Worm (Caenorhabditis elegans) whole organism, L3 larva: ENCODE data around the gene T20D4.3.
"Not testable (repeated sequence)": the region's sequence is repeated elsewhere in the genome, so short reads cannot be mapped to it uniquely, and the experiment has no call there.

Source experiments
- R02D3.7 ChIP-seq: fragments of 150-350 bp; optimal IDR thresholded peaks from 2 replicates; lab custom pipeline; 2014; ENCODE audit warnings: missing biosample characterization, missing genetic modification characterization
- ZK546.5 ChIP-seq: sonication (generic microtip); optimal IDR thresholded peaks from 2 replicates; lab custom pipeline; 2017; ENCODE audit warnings: missing biosample characterization, missing genetic modification characterization
- aly-2 ChIP-seq: fragments of 150-350 bp; optimal IDR thresholded peaks from 2 replicates; lab custom pipeline; 2014; ENCODE audit warnings: missing biosample characterization, missing genetic modification characterization
- ceh-16 ChIP-seq: sonication (generic microtip); optimal IDR thresholded peaks from 2 replicates; lab custom pipeline; 2017; ENCODE audit warnings: missing biosample characterization, missing genetic modification characterization
- ceh-82 ChIP-seq: fragments of 150-350 bp; optimal IDR thresholded peaks from 2 replicates; lab custom pipeline; 2014; ENCODE audit warnings: missing biosample characterization, missing genetic modification characterization
- daf-12 ChIP-seq: fragments of 150-350 bp; optimal IDR thresholded peaks from 2 replicates; lab custom pipeline; 2014; ENCODE audit warnings: missing biosample characterization, missing genetic modification reagents, missing genetic modification characterization
- egl-27 ChIP-seq: sonication (generic microtip); optimal IDR thresholded peaks from 4 replicates; lab custom pipeline; 2017; ENCODE audit warnings: missing biosample characterization, missing genetic modification reagents, missing genetic modification characterization
- egl-5 ChIP-seq: fragments of 150-350 bp; optimal IDR thresholded peaks from 2 replicates; lab custom pipeline; 2017; ENCODE audit warnings: missing biosample characterization, missing genetic modification reagents, missing genetic modification characterization, inconsistent platforms
- elt-1 ChIP-seq: fragments of 150-350 bp; optimal IDR thresholded peaks from 2 replicates; lab custom pipeline; 2014; ENCODE audit warnings: missing biosample characterization, missing genetic modification characterization
- elt-3 ChIP-seq, 3 experiments: fragments of 150-350 bp in 1 of 3; sonication (generic microtip) in 2 of 3; optimal IDR thresholded peaks; 2 replicates in 2 of 3; 4 replicates in 1 of 3; lab custom pipeline; 2014 to 2017; ENCODE audit warnings: missing biosample characterization in 3 of 3, missing genetic modification characterization in 3 of 3
- eor-1 ChIP-seq, 2 experiments: fragments of 150-350 bp; optimal IDR thresholded peaks; 2 replicates each; lab custom pipeline; 2014 to 2018; ENCODE audit warnings: missing biosample characterization in 2 of 2, missing genetic modification characterization in 2 of 2
- fkh-10 ChIP-seq: sonication (generic microtip); optimal IDR thresholded peaks from 2 replicates; lab custom pipeline; 2017; ENCODE audit warnings: missing biosample characterization, missing genetic modification reagents, missing genetic modification characterization
- hmg-11 ChIP-seq: sonication (generic microtip); optimal IDR thresholded peaks from 2 replicates; lab custom pipeline; 2016; ENCODE audit warnings: missing genetic modification characterization, missing compliant biosample characterization
- lin-15B ChIP-seq: fragments of 150-350 bp; optimal IDR thresholded peaks from 2 replicates; lab custom pipeline; 2014; ENCODE audit warnings: missing biosample characterization, missing genetic modification characterization
- lin-39 ChIP-seq: fragments of 150-350 bp; optimal IDR thresholded peaks from 2 replicates; lab custom pipeline; 2018; ENCODE audit warnings: missing biosample characterization, missing genetic modification reagents, missing genetic modification characterization
- lsy-12 ChIP-seq: sonication (generic microtip); optimal IDR thresholded peaks from 2 replicates; lab custom pipeline; 2016; ENCODE audit warnings: mild to moderate bottlenecking, missing genetic modification characterization, missing compliant biosample characterization
- mdl-1 ChIP-seq: fragments of 150-350 bp; optimal IDR thresholded peaks from 2 replicates; lab custom pipeline; 2014; ENCODE audit warnings: missing biosample characterization, missing genetic modification characterization
- mml-1 ChIP-seq: fragments of 150-350 bp; sonication (generic microtip); optimal IDR thresholded peaks from 3 replicates; lab custom pipeline; 2014; ENCODE audit warnings: missing biosample characterization, missing genetic modification characterization
- nhr-11 ChIP-seq: fragments of 150-350 bp; optimal IDR thresholded peaks from 2 replicates; lab custom pipeline; 2014; ENCODE audit warnings: missing biosample characterization, missing genetic modification characterization
- nhr-23 ChIP-seq: fragments of 150-350 bp; optimal IDR thresholded peaks from 2 replicates; lab custom pipeline; 2014; ENCODE audit warnings: missing biosample characterization, missing genetic modification reagents, missing genetic modification characterization
- nhr-25 ChIP-seq: sonication (generic microtip); optimal IDR thresholded peaks from 2 replicates; lab custom pipeline; 2017; ENCODE audit warnings: missing biosample characterization, missing genetic modification characterization
- nhr-67 ChIP-seq: fragments of 150-350 bp; optimal IDR thresholded peaks from 2 replicates; lab custom pipeline; 2014; ENCODE audit warnings: missing biosample characterization, missing genetic modification characterization
- nhr-76 ChIP-seq: fragments of 150-350 bp; sonication (generic microtip); optimal IDR thresholded peaks from 5 replicates; lab custom pipeline; 2014; ENCODE audit warnings: missing biosample characterization, missing genetic modification characterization
- nhr-77 ChIP-seq: fragments of 150-350 bp; optimal IDR thresholded peaks from 2 replicates; lab custom pipeline; 2014; ENCODE audit warnings: missing biosample characterization, missing genetic modification characterization
- pqm-1 ChIP-seq: fragments of 150-350 bp; optimal IDR thresholded peaks from 2 replicates; lab custom pipeline; 2017; ENCODE audit warnings: missing biosample characterization, missing genetic modification characterization, inconsistent platforms
- sea-2 ChIP-seq: fragments of 150-350 bp; sonication (generic microtip); optimal IDR thresholded peaks from 4 replicates; lab custom pipeline; 2014; ENCODE audit warnings: missing biosample characterization, missing genetic modification reagents, missing genetic modification characterization
- skn-1 ChIP-seq: fragments of 150-350 bp; optimal IDR thresholded peaks from 2 replicates; lab custom pipeline; 2014; ENCODE audit warnings: missing biosample characterization, missing genetic modification characterization
- snpc-4 ChIP-seq: fragments of 150-350 bp; optimal IDR thresholded peaks from 2 replicates; lab custom pipeline; 2014; ENCODE audit warnings: missing biosample characterization, missing genetic modification characterization
- tbx-2 ChIP-seq: sonication (generic microtip); optimal IDR thresholded peaks from 2 replicates; lab custom pipeline; 2016; ENCODE audit warnings: mild to moderate bottlenecking, missing genetic modification characterization, missing compliant biosample characterization
- unc-39 ChIP-seq: sonication (generic microtip); optimal IDR thresholded peaks from 4 replicates; lab custom pipeline; 2017; ENCODE audit warnings: missing biosample characterization, missing genetic modification characterization
- unc-62 ChIP-seq: fragments of 150-350 bp; sonication (generic microtip); optimal IDR thresholded peaks from 4 replicates; lab custom pipeline; 2014; ENCODE audit warnings: missing biosample characterization, missing genetic modification reagents, missing genetic modification characterization
- zag-1 ChIP-seq: fragments of 150-350 bp; optimal IDR thresholded peaks from 2 replicates; lab custom pipeline; 2014; ENCODE audit warnings: missing biosample characterization, missing genetic modification characterization

T20D4.3 gene

DNA sequence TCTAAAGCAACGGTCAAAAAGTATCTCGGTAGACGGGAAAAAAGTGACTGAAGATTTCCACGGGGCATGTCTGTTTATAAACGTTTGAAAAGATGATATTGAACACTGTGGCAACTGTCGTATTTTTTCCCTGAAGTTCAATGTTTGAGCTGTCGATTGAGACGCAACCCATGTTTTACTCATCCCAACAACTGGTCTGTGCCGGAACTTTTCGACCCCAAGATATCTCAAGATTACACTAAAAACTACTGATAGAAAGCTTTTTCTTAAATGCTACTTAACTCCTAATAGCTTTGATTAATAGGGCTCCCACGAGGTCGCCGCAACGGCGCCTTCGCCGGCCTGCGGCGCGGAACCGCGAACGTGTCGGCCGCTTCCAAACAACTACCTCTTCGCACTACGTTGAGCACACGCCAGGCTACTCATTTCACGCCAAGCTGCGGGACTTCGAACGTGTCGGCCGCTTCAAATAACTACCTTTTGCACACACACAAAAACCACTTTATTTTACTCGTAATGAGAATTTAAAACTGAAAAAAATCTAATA is 23.3 kb upstream of the T20D4.3 start, which contains the start of gene T20D4.15:
TSS of gene T20D4.15 (minus strand) at position 51 of the 547 bp plus-strand sequence.
- TF ChIP-seq egl-27 (tag; lab: Kevin White, UChicago) = no peak
- TF ChIP-seq mml-1 (tag; lab: Kevin White, UChicago) = no peak
- no peak for TF ChIP-seq nhr-76 (tag; lab: Kevin White, UChicago)
- TF ChIP-seq mdl-1 (tag; lab: Kevin White, UChicago) = no peak
- no peak for TF ChIP-seq zag-1 (tag; lab: Kevin White, UChicago)
- no peak for TF ChIP-seq fkh-10
- no peak for TF ChIP-seq lin-39 (tag; lab: Kevin White, UChicago)
- TF ChIP-seq hmg-11 (tag; lab: Kevin White, UChicago) = no peak
- no peak for TF ChIP-seq snpc-4 (tag; lab: Kevin White, UChicago)
- no peak for TF ChIP-seq nhr-77
- TF ChIP-seq unc-62 (GFP tag; lab: Kevin White, UChicago) = no peak
- no peak for TF ChIP-seq skn-1 (tag; lab: Kevin White, UChicago)
- TF ChIP-seq egl-5 (tag; lab: Kevin White, UChicago) = no peak
- no peak for TF ChIP-seq ceh-82 (tag; lab: Kevin White, UChicago)
- TF ChIP-seq, all 47 proteins: peak for 0

DNA sequence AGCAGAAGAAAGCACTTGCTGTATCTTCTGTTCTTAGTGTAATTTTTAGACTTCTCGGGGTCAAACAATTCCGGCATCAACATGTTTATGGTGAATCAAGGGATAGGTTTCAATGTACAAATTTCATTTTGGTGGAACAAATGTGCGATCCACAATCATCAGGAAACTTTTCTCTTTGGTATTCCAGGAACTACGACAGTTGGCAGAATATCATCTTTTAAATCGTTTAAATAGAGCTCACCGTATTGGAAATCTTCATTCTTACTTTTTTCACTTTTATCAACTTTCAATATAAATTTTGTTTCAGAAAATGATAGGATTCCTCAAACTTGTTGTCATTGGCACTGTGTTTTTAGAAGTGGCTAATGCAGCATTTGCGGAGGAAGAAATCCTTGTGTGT is 21.3 kb upstream of the T20D4.3 start, which contains the start of gene T20D4.12:
TSS of gene T20D4.12 (plus strand) at position 301 of the 400 bp plus-strand sequence.
- not testable (repeated sequence) for TF ChIP-seq lin-39 (tag; lab: Kevin White, UChicago); ZK546.5; nhr-11 (tag; lab: Kevin White, UChicago)
- TF ChIP-seq, all 47 proteins: peak for 0; not testable (repeated sequence) for 47

DNA sequence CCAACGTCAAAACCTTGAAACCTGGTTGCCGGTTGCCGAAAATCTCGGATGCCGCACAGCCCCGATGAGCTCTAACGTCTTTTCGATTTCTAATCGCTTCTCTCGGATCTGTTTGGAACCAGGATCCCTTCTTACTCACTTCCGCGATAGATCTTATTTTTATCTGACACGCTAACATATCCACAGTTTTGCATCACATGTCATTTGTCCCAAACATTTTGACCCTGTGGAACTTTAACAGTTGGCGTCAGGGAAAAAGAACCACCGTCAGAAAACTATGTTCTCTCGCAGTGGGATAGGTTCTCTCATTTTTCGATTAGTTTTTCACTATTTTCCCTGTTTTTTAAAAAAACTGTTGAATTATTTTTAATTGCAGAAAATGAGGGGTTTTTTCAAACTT is 19.7 kb upstream of the T20D4.3 start, which contains the start of gene T20D4.11:
TSS of gene T20D4.11 (plus strand) at position 377 of the 400 bp plus-strand sequence.
- TF ChIP-seq ZK546.5 = no peak
- TF ChIP-seq sea-2 = no peak
- no peak for TF ChIP-seq hmg-11 (tag; lab: Kevin White, UChicago)
- no peak for TF ChIP-seq R02D3.7 (tag; lab: Kevin White, UChicago)
- no peak for TF ChIP-seq nhr-25
- TF ChIP-seq pqm-1 (tag; lab: Kevin White, UChicago) = no peak
- TF ChIP-seq tbx-2 (tag; lab: Kevin White, UChicago) = no peak
- TF ChIP-seq aly-2 (tag; lab: Kevin White, UChicago) = no peak
- TF ChIP-seq unc-39 = no peak
- no peak for TF ChIP-seq nhr-76 (tag; lab: Kevin White, UChicago)
- no peak for TF ChIP-seq nhr-77

DNA sequence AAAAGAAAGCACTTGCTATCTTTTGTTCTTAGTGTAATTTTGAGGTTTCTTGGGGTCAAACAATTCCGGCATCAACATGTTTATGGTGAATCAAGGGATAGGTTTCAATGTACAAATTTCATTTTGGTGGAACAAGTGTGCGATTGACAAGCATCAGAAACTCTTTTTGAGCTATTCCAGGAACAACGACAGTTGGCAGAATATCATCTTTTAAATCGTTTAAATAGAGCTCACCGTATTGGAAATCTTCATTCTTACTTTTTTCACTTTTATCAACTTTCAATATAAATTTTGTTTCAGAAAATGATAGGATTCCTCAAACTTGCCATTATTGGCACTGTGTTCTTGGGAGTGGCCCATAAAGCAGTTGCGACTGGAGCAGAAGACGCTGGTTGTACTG is 18.1 kb upstream of the T20D4.3 start, which contains the start of gene T20D4.10:
TSS of gene T20D4.10 (plus strand) at position 301 of the 400 bp plus-strand sequence.
- not testable (repeated sequence) for TF ChIP-seq daf-12 (tag; lab: Kevin White, UChicago); nhr-23; mml-1 (tag; lab: Kevin White, UChicago)
- TF ChIP-seq, all 47 proteins: peak for 0; not testable (repeated sequence) for 47

DNA sequence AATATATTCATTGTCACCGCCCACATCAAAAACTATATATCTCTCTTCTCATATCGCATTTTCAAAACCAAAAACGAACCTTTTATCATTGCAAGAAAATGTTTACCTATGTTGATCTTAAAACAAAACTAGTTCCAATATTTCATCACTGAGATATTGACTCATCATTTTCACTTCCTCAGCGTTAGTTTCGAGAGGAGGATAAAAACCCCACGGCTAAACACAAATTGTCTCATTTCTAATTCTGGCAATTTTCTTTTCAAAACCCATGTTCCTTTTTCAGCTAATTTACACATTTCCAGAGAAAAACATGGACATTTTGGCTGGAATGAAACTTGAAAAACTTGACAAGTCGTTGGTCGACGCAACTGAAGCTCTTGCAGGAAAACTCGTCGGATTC is 9.4 kb upstream of the T20D4.3 start, which contains the start of gene T20D4.7:
TSS of gene T20D4.7 (plus strand) at position 301 of the 400 bp plus-strand sequence.
- TF ChIP-seq skn-1 (tag; lab: Kevin White, UChicago) (no peak), pqm-1 (tag; lab: Kevin White, UChicago) (no peak), lin-15B (no peak), lsy-12 (no peak), elt-3 (tag; optimal IDR thresholded peaks at IDR 0.05; lab: Kevin White, UChicago) (no peak), aly-2 (tag; lab: Kevin White, UChicago) (no peak), hmg-11 (tag; lab: Kevin White, UChicago) (no peak), nhr-67 (tag; lab: Kevin White, UChicago) (no peak), nhr-76 (tag; lab: Kevin White, UChicago) (no peak), nhr-77 (no peak), ceh-16 (tag; lab: Kevin White, UChicago) (no peak), mdl-1 (tag; lab: Kevin White, UChicago) (no peak), nhr-25 (no peak), lin-39 (tag; lab: Kevin White, UChicago) (no peak), elt-1 (no peak), eor-1 (tag; optimal IDR thresholded peaks at IDR 0.05; lab: Kevin White, UChicago) (no peak)
